Fruit fly (Drosophila melanogaster) whole organism: ENCODE results near the gene Tango1.

Source experiments
- CG8478 ChIP-seq: fragments of >200 bp; optimal IDR thresholded peaks from 2 replicates; lab custom pipeline; 2018; ENCODE audit warnings: inconsistent platforms
- Dll ChIP-seq: fragments of >200 bp; optimal IDR thresholded peaks from 2 replicates; lab custom pipeline; 2017
- EcR ChIP-seq, 2 experiments: fragments of >200 bp; optimal IDR thresholded peaks; 2 replicates each; lab custom pipeline; 2017; ENCODE audit warnings: missing biosample characterization in 2 of 2, missing genetic modification characterization in 2 of 2, missing genetic modification reagents in 2 of 2
- pan ChIP-seq: fragments of >200 bp; optimal IDR thresholded peaks from 2 replicates; lab custom pipeline; 2017
- psq ChIP-seq: fragments of >200 bp; optimal IDR thresholded peaks from 2 replicates; lab custom pipeline; 2017
- usp ChIP-seq: fragments of >200 bp; optimal IDR thresholded peaks from 2 replicates; lab custom pipeline; 2017; ENCODE audit warnings: missing biosample characterization, missing genetic modification characterization, mixed read lengths

Tango1 gene

DNA sequence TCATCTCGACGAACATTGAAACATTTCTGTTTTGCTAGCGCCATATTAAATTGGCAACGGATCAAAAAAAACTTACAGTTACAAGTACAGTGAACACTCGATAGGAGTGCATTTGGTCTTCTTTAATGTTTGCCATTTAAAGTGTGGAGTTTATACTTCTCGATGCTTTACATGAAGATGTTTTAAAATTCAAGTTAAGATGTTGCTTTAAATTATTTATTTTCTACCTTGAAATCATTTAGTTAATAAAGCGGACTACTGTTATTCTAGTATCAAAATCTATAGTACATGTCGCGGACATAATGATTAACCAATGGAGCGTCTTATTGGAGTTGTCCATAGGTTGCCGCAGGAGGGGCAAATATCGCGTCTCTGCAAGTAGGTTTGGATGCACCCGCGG, 27.3 kb downstream of the Tango1 start, which contains the start of gene cort:
Gene cort, minus strand, starts transcription at position 101 of the 400 bp plus-strand sequence.
- no peak for TF ChIP-seq usp (GFP tag; lab: Kevin White, UChicago)
- no peak for TF ChIP-seq Dll (lab: Kevin White, UChicago)
- no peak for TF ChIP-seq CG8478 (lab: Kevin White, UChicago)
- no peak for TF ChIP-seq psq
- TF ChIP-seq pan: no peak
- no peak for TF ChIP-seq EcR (GFP tag; optimal IDR thresholded peaks at IDR 0.05; lab: Kevin White, UChicago)

DNA sequence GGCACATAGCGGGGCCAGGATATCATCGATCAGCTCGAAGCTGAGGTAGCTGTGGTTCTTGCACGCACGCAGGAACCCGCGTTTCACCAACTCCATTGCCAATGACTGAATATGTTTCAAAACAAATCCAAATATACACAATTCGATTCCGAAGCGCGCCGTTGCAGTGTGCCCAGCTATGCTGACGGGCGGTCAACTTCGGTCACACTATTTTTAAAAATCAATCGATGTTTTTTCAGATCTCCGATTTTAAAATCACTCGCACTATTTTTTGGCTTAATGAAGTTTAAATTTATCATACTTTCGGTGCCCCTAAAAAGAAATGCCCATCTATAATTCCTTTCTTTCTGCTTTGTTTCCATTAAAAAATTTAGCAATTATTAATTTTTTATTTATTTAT, 28.3 kb downstream of the Tango1 start, which contains the start of gene Nse1:
Gene Nse1, minus strand, starts transcription at position 173 of the 400 bp plus-strand sequence.
- no peak for TF ChIP-seq CG8478 (lab: Kevin White, UChicago)
- TF ChIP-seq EcR (GFP tag; optimal IDR thresholded peaks at IDR 0.05; lab: Kevin White, UChicago): no peak
- no peak for TF ChIP-seq usp (GFP tag; lab: Kevin White, UChicago)
- TF ChIP-seq psq: no peak
- TF ChIP-seq pan: no peak
- TF ChIP-seq Dll (lab: Kevin White, UChicago): no peak

- TF ChIP-seq usp (GFP tag; lab: Kevin White, UChicago) (no peak), EcR (GFP tag; optimal IDR thresholded peaks at IDR 0.05; lab: Kevin White, UChicago) (no peak), pan (no peak), psq (no peak), Dll (lab: Kevin White, UChicago) (no peak), CG8478 (lab: Kevin White, UChicago) (no peak)
These were observed 33.7 kb downstream of the Tango1 start for dm6 chr2L:6682909-6683308.

DNA sequence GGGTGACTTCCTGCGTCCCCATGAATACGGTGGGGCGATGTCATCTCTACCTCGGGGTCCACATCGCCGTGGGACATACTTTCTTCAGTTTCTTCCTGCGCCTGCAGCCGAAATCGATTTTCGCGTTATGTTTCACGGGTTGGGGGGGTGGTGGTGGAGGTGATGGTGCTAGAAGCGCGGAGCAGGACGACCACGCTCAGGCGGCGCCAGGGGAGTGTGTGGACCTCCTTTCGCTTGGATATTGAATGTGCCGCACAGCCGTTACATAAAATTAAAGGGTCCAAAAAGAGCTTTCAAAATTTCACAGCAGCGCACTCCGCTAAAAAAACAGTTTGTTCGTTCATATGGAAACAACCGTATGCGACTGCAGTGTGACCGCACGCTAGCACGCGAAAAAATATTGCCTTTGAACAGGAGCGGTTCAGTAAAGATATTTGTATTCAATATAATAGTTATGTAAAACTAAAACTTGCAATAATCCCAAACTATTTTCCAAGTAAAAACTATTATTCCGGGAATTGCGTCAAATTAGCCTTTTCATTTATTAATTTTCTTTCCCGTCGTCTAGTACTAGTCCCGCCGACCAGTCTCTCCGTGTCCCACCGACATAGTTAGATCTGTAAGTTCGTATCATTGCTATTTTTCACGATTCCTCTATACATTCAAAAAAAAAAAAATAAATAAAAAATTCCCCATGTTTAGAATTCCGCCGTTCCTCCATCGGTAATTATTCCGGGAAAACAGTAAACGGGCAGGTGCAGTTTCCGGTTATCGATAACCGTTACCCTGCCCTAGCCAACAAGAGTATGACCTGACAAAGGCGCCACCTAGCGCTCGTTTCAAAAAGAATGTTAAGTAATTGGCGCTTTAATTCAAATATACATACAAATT, 35.0 kb downstream of the Tango1 start, which contains the start of gene Nhe3:
Gene Nhe3, minus strand, starts transcription at position 373 of the 891 bp plus-strand sequence.
- TF ChIP-seq EcR (GFP tag; optimal IDR thresholded peaks at IDR 0.05; lab: Kevin White, UChicago): no peak
- no peak for TF ChIP-seq pan
- TF ChIP-seq psq: no peak
- no peak for TF ChIP-seq Dll (lab: Kevin White, UChicago)
- no peak for TF ChIP-seq CG8478 (lab: Kevin White, UChicago)

dm6 chr2L:6686612-6687011, 37.4 kb downstream of the Tango1 start, which contains the start of gene CG11327:
TSS of gene CG11327 (minus strand) at chr2L:6686712.
- TF ChIP-seq usp (GFP tag; lab: Kevin White, UChicago) (no peak), psq (no peak), CG8478 (lab: Kevin White, UChicago) (no peak), EcR (GFP tag; optimal IDR thresholded peaks at IDR 0.05; lab: Kevin White, UChicago) (no peak), pan (no peak), Dll (lab: Kevin White, UChicago) (no peak)

DNA sequence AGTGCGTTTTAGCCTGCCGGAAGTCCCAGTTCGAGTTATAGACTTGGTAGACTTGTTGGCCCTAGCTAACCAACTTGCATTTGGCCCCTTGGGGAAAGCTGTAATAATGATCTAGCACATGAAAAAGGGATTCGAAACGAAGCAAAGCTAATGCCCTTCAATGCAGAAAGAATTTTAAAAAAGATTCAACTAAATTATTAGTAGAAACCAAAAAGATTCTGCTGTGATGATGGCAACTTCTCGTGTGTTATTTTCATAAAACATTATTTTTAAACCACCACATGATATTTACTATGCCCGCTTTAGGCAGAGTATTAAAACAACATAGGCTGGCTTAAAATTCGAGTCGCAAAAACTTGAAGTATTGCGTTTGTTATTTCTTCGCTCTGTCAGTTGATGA, 42.9 kb downstream of the Tango1 start:
- no peak for TF ChIP-seq EcR (GFP tag; optimal IDR thresholded peaks at IDR 0.05; lab: Kevin White, UChicago)
- no peak for TF ChIP-seq pan
- TF ChIP-seq CG8478 (lab: Kevin White, UChicago): no peak
- TF ChIP-seq psq: no peak
- no peak for TF ChIP-seq usp (GFP tag; lab: Kevin White, UChicago)
- TF ChIP-seq Dll (lab: Kevin White, UChicago): no peak

DNA sequence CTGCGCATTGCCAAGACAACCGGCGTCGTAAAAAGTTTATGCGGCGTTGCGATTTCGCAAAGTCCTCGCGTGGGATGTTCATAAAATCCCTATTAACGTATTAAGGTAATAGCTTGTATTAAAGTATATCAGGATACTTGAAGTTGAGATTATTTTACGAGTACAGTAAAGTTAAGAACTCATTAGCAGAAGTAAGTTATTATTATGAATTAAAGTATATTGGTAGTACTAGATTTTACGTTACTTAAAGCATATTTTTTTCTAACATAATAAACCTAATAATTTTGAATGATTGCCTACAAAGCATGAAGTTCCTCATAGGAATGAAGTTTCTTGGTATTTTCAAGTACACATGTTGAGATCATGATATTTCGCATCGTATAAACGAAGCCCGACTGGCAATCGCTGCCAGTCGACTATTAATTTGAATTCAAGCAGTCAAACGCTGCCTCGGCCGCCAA, 44.6 kb downstream of the Tango1 start:
- no peak for TF ChIP-seq CG8478 (lab: Kevin White, UChicago)
- TF ChIP-seq pan: no peak
- TF ChIP-seq usp (GFP tag; lab: Kevin White, UChicago): no peak
- no peak for TF ChIP-seq EcR (GFP tag; optimal IDR thresholded peaks at IDR 0.05; lab: Kevin White, UChicago)
- TF ChIP-seq Dll (lab: Kevin White, UChicago): no peak
- TF ChIP-seq psq: no peak

- TF ChIP-seq psq (no peak), usp (GFP tag; lab: Kevin White, UChicago) (no peak), CG8478 (lab: Kevin White, UChicago) (no peak), pan (no peak), EcR (GFP tag; optimal IDR thresholded peaks at IDR 0.05; lab: Kevin White, UChicago) (no peak), Dll (lab: Kevin White, UChicago) (no peak)
These were observed 47.0 kb downstream of the Tango1 start for dm6 chr2L:6696229-6696628.

DNA sequence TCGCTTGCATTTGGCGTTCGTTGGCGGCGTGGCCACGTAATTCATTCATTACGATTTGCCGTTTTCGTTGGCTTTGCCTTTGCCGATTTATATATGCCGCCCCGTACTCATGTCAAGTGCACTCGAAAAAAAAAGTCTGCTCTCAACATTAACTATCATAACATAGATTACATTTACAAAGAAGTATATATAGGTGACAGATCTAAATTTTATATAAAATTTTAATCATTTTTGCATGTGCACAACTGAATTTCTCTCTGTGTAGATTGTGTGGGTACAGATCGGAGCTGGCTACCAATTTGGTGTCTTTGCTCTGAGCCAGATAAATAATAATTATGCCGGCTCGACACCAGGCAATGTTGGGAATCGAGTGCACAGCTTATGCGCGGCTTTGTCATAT, 49.2 kb downstream of the Tango1 start:
- TF ChIP-seq EcR (GFP tag; optimal IDR thresholded peaks at IDR 0.05; lab: Kevin White, UChicago): no peak
- no peak for TF ChIP-seq usp (GFP tag; lab: Kevin White, UChicago)
- no peak for TF ChIP-seq Dll (lab: Kevin White, UChicago)
- TF ChIP-seq CG8478 (lab: Kevin White, UChicago): no peak
- no peak for TF ChIP-seq psq
- TF ChIP-seq pan: no peak

DNA sequence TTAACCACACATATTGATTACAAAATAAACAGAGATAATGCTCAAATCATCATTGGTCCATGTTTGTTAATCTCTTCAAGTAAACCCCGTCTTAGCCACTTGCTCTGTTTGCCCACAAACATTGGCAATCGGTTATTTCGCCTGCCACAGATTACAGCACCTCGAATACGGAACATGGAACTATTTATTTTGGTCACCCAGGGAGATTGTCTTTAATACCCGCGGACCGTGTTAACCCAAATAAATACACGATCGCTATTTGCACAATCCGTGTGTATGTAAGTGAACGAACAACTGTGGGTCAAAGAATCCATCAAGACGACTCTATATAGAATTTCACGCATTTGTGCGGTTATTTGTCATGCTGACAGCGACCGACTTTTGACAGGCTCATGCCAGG, 51.6 kb downstream of the Tango1 start:
- no peak for TF ChIP-seq usp (GFP tag; lab: Kevin White, UChicago)

DNA sequence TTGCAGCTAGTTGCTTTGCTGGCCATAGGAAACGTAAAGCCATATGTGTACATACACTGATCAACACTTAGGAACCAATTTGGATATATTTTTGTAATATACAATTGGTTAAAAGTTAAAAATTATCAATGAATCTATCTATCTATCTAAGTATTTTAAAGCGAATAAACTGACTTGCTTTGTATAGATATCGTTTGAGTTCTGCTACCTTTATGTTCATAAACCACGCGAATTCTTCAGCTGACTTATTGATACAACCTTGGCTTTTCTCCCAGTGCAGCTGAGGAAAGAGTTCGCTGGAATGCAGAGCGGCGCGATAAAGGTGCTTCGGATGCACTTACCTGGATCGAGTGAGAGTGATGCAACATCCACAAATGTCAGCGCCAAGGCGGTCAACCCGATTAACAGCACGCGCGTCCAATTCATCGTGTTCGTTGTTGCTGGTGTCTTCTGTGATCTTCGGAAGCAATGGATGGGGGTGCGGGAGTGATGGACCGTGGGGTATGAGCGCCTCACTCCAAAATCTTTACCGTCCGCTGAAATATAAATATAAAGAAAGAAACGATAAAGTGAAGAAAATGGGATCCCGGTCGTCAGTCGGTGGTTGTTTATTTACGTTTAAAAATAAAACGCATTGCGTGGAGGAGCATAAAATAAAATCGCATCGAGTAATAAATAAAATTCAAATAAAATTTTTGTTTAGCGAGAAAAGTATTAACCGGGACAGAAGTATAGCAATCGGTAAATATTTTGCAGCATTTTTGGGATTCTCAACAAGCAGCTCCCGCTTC, 52.4 kb downstream of the Tango1 start:
- TF ChIP-seq CG8478 (lab: Kevin White, UChicago): no peak
- TF ChIP-seq usp (GFP tag; lab: Kevin White, UChicago): no peak
